Fruit fly (Drosophila melanogaster): Measurements from ENCODE around the gene CG3868.

CG3868 gene

dm6 chr3L:14425076-14425475, 22.6 kb upstream of the CG3868 start:
- TF ChIP-seq CG8159 (tag; optimal IDR thresholded peaks at IDR 0.05) (no peak), D1 (tag; optimal IDR thresholded peaks at IDR 0.05) (no peak), CG9948 (tag; optimal IDR thresholded peaks at IDR 0.05) (no peak), CG34367 (tag; optimal IDR thresholded peaks at IDR 0.05) (no peak), EcR (GFP tag; optimal IDR thresholded peaks at IDR 0.05) (no peak), CG8301 (tag; optimal IDR thresholded peaks at IDR 0.05) (no peak), CG10348 (GFP tag; IDR thresholded peaks at IDR 0.05) (no peak), Pif1B (GFP tag; optimal IDR thresholded peaks at IDR 0.05) (no peak), CG14655 (GFP tag; optimal IDR thresholded peaks at IDR 0.05) (no peak), gl (tag; optimal IDR thresholded peaks at IDR 0.05) (no peak), CG15710 (tag; optimal IDR thresholded peaks at IDR 0.05) (no peak), rn (GFP tag; IDR thresholded peaks at IDR 0.05) (no peak), Pif1A (GFP tag; optimal IDR thresholded peaks at IDR 0.05) (no peak)

DNA sequence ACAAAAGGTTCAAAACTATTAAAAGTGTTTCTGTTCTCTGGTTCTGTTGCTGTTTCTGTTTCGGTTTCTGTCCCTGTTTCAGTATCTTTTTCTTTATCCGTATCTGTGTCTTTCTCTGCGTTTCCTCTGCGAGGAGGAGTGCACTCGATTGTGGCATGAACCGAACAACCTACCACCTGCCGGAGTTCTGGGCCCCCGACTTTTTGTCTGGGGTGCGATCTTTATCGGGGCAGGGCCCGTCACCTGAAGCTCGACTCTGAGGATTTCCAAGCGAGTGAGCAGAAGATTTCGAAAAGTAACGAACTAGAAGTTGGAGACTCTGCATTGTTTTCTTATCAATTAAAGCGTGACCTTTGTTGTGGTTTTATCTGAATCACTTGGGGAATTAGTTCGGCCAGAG, 21.1 kb upstream of the CG3868 start:
- TF ChIP-seq CG4496 (GFP tag; IDR thresholded peaks at IDR 0.05) = no peak
- no peak for TF ChIP-seq fd96Ca (GFP tag; IDR thresholded peaks at IDR 0.05)
- peak; percentile 11 for TF ChIP-seq EcR (GFP tag; optimal IDR thresholded peaks at IDR 0.05)

DNA sequence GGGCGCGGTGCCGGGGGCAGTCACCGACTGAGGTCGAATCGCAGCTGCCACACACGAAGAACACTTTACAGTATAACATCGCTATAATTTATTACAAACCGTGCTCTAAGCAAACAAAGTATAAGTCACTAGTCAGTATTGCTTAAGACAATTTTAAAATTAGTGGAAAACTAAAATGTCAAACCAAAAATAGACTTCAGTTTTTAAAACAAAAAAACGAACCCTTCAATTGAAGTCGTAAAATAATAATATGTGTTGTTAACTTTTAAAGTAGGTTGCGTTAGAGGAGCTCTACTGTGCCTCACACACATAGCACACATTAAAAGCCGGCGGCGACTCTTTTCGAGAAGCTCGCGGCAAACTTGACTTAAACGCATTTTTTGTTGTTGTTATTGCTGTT, 19.6 kb upstream of the CG3868 start:
- TF ChIP-seq CG13204 (GFP tag; optimal IDR thresholded peaks at IDR 0.05) (no peak), CG14655 (GFP tag; optimal IDR thresholded peaks at IDR 0.05) (peak; percentile 80), CG9948 (tag; optimal IDR thresholded peaks at IDR 0.05) (peak; percentile 61), CG17806 (tag; optimal IDR thresholded peaks at IDR 0.05) (peak; percentile 25), CG4496 (GFP tag; IDR thresholded peaks at IDR 0.05) (peak; percentile 56; the same call in 1 of the 3 replicates), D1 (tag; optimal IDR thresholded peaks at IDR 0.05) (no peak), Snoo (tag; optimal IDR thresholded peaks at IDR 0.05) (no peak), Ets98B (GFP tag; IDR thresholded peaks at IDR 0.05) (no peak; the same call in 1 of the 2 replicates), EcR (GFP tag; optimal IDR thresholded peaks at IDR 0.05) (no peak), CG32121 (GFP tag; IDR thresholded peaks at IDR 0.05) (peak; percentile 73), Pif1B (GFP tag; optimal IDR thresholded peaks at IDR 0.05) (peak; percentile 23), CG8159 (tag; optimal IDR thresholded peaks at IDR 0.05) (peak; percentile 59), CG34367 (tag; optimal IDR thresholded peaks at IDR 0.05) (no peak), gl (tag; optimal IDR thresholded peaks at IDR 0.05) (no peak), Pif1A (GFP tag; optimal IDR thresholded peaks at IDR 0.05) (peak; percentile 57), rn (GFP tag; IDR thresholded peaks at IDR 0.05) (no peak), CG10348 (GFP tag; IDR thresholded peaks at IDR 0.05) (no peak), CG8301 (tag; optimal IDR thresholded peaks at IDR 0.05) (peak; percentile 82), fd96Ca (GFP tag; IDR thresholded peaks at IDR 0.05) (no peak), CG12605 (GFP tag; IDR thresholded peaks at IDR 0.05) (no peak), CG15710 (tag; optimal IDR thresholded peaks at IDR 0.05) (peak; percentile 26)

dm6 chr3L:14420021-14420420, 17.5 kb upstream of the CG3868 start:
- TF ChIP-seq CG15710 (tag; optimal IDR thresholded peaks at IDR 0.05) (no peak), Snoo (tag; optimal IDR thresholded peaks at IDR 0.05) (no peak), D1 (tag; optimal IDR thresholded peaks at IDR 0.05) (no peak), Ets98B (GFP tag; IDR thresholded peaks at IDR 0.05) (no peak), CG13204 (GFP tag; optimal IDR thresholded peaks at IDR 0.05) (no peak), gl (tag; optimal IDR thresholded peaks at IDR 0.05) (no peak), CG8159 (tag; optimal IDR thresholded peaks at IDR 0.05) (no peak), CG12605 (GFP tag; IDR thresholded peaks at IDR 0.05) (no peak), CG14655 (GFP tag; optimal IDR thresholded peaks at IDR 0.05) (no peak), CG4496 (GFP tag; IDR thresholded peaks at IDR 0.05) (no peak), CG8301 (tag; optimal IDR thresholded peaks at IDR 0.05) (no peak), CG9948 (tag; optimal IDR thresholded peaks at IDR 0.05) (no peak), rn (GFP tag; IDR thresholded peaks at IDR 0.05) (no peak), Pif1B (GFP tag; optimal IDR thresholded peaks at IDR 0.05) (no peak), CG32121 (GFP tag; IDR thresholded peaks at IDR 0.05) (no peak)

DNA sequence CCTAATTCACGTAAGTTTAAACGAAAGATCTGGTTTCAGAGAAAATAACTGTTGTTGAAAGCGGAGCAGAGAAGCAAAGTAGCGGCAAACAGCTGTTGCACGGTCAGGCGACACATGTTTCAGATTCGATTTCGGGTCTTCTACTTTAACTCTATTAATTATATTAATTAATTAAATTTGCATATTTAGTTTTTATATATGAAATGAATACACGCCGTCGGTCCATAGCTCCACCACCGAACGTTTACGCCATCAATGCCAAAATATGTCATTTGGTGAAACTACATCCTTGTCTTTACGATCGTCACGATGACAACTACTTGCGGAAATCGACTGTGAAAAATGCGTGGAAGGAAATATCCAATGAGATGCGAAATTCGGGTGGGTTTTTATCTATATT, 8.4 kb upstream of the CG3868 start:
- no peak for TF ChIP-seq gl (tag; optimal IDR thresholded peaks at IDR 0.05)
- TF ChIP-seq CG8159 (tag; optimal IDR thresholded peaks at IDR 0.05) = peak; percentile 53
- TF ChIP-seq CG13204 (GFP tag; optimal IDR thresholded peaks at IDR 0.05) = no peak
- peak; percentile 55 for TF ChIP-seq D1 (tag; optimal IDR thresholded peaks at IDR 0.05)
- TF ChIP-seq CG12605 (GFP tag; IDR thresholded peaks at IDR 0.05) = peak; percentile 28; the same call in 1 of the 2 replicates
- TF ChIP-seq CG17806 (tag; optimal IDR thresholded peaks at IDR 0.05) = peak; percentile 53
- peak; percentile 56 for TF ChIP-seq Ets98B (GFP tag; IDR thresholded peaks at IDR 0.05)
- peak; percentile 73 for TF ChIP-seq Pif1B (GFP tag; optimal IDR thresholded peaks at IDR 0.05)
- TF ChIP-seq CG34367 (tag; optimal IDR thresholded peaks at IDR 0.05) = peak; percentile 48
- TF ChIP-seq CG10348 (GFP tag; IDR thresholded peaks at IDR 0.05) = no peak
- TF ChIP-seq Pif1A (GFP tag; optimal IDR thresholded peaks at IDR 0.05) = peak; percentile 63
- no peak for TF ChIP-seq rn (GFP tag; IDR thresholded peaks at IDR 0.05)
- peak; percentile 47 for TF ChIP-seq CG9948 (tag; optimal IDR thresholded peaks at IDR 0.05)
- TF ChIP-seq Snoo (tag; optimal IDR thresholded peaks at IDR 0.05) = peak; percentile 37
- TF ChIP-seq CG15710 (tag; optimal IDR thresholded peaks at IDR 0.05) = peak; percentile 49
- TF ChIP-seq fd96Ca (GFP tag; IDR thresholded peaks at IDR 0.05) = no peak; the same call in 2 of the 3 replicates
- no peak for TF ChIP-seq EcR (GFP tag; optimal IDR thresholded peaks at IDR 0.05)
- TF ChIP-seq CG14655 (GFP tag; optimal IDR thresholded peaks at IDR 0.05) = peak; percentile 56
- peak; percentile 34 for TF ChIP-seq CG8301 (tag; optimal IDR thresholded peaks at IDR 0.05)
- no peak for TF ChIP-seq CG32121 (GFP tag; IDR thresholded peaks at IDR 0.05)
- TF ChIP-seq CG4496 (GFP tag; IDR thresholded peaks at IDR 0.05) = peak; percentile 75

dm6 chr3L:14410146-14410676, 7.7 kb upstream of the CG3868 start, which contains the start of gene CG3919:
CG3919 (plus strand) TSS chr3L:14410626.
- peak; percentile 34 for TF ChIP-seq CG34367 (tag; optimal IDR thresholded peaks at IDR 0.05)
- peak; percentile 34 for TF ChIP-seq Snoo (tag; optimal IDR thresholded peaks at IDR 0.05)
- peak; percentile 50 for TF ChIP-seq CG15710 (tag; optimal IDR thresholded peaks at IDR 0.05)
- TF ChIP-seq CG32121 (GFP tag; IDR thresholded peaks at IDR 0.05) = peak; percentile 65
- TF ChIP-seq CG10348 (GFP tag; IDR thresholded peaks at IDR 0.05) = no peak
- peak; percentile 66 for TF ChIP-seq CG13204 (GFP tag; optimal IDR thresholded peaks at IDR 0.05)
- TF ChIP-seq Pif1A (GFP tag; optimal IDR thresholded peaks at IDR 0.05) = peak; percentile 93
- peak; percentile 59 for TF ChIP-seq CG12605 (GFP tag; IDR thresholded peaks at IDR 0.05)
- peak; percentile 87 for TF ChIP-seq CG8159 (tag; optimal IDR thresholded peaks at IDR 0.05)
- peak; percentile 80 for TF ChIP-seq CG4496 (GFP tag; IDR thresholded peaks at IDR 0.05)
- TF ChIP-seq CG9948 (tag; optimal IDR thresholded peaks at IDR 0.05) = peak; percentile 62
- TF ChIP-seq EcR (GFP tag; optimal IDR thresholded peaks at IDR 0.05) = no peak
- peak; percentile 74 for TF ChIP-seq CG14655 (GFP tag; optimal IDR thresholded peaks at IDR 0.05)
- peak; percentile 9 for TF ChIP-seq D1 (tag; optimal IDR thresholded peaks at IDR 0.05)
- TF ChIP-seq CG8301 (tag; optimal IDR thresholded peaks at IDR 0.05) = peak; percentile 53
- peak; percentile 66 for TF ChIP-seq gl (tag; optimal IDR thresholded peaks at IDR 0.05)
- peak; percentile 87 for TF ChIP-seq fd96Ca (GFP tag; IDR thresholded peaks at IDR 0.05)
- peak; percentile 90 for TF ChIP-seq Ets98B (GFP tag; IDR thresholded peaks at IDR 0.05)
- peak; percentile 83 for TF ChIP-seq Pif1B (GFP tag; optimal IDR thresholded peaks at IDR 0.05)
- TF ChIP-seq CG17806 (tag; optimal IDR thresholded peaks at IDR 0.05) = peak; percentile 64
- TF ChIP-seq rn (GFP tag; IDR thresholded peaks at IDR 0.05) = peak; percentile 46
